Fruit fly (Drosophila melanogaster) whole organism, embryonic: ENCODE measurements around the gene CG34056.
A peak's percentile ranks its signal among the peaks of the same experiment; 100 is the strongest.

ENCODE experiments used
- B-H2 ChIP-seq: fragments of 200-800 bp; sonication (Bioruptor generic); optimal IDR thresholded peaks from 2 replicates; lab custom pipeline; 2018; ENCODE audit warnings: missing biosample characterization, mild to moderate bottlenecking, missing genetic modification characterization
- CG10147 ChIP-seq: fragments of 200-800 bp; sonication (Bioruptor generic); optimal IDR thresholded peaks from 2 replicates; lab custom pipeline; 2019; ENCODE audit warnings: missing biosample characterization, mild to moderate bottlenecking, missing genetic modification characterization, moderate library complexity
- CG10431 ChIP-seq: fragments of 200-800 bp; sonication (Bioruptor generic); optimal IDR thresholded peaks from 3 replicates; lab custom pipeline; 2018; ENCODE audit warnings: missing biosample characterization, mild to moderate bottlenecking, missing genetic modification characterization
- CG10654 ChIP-seq: fragments of 200-800 bp; sonication (Bioruptor generic); optimal IDR thresholded peaks from 2 replicates; lab custom pipeline; 2016; ENCODE audit warnings: missing biosample characterization, missing genetic modification characterization
- CG10959 ChIP-seq: fragments of 200-800 bp; sonication (Bioruptor generic); IDR thresholded peaks from 2 replicates; pipeline ENCODE4 v1.3.6; 2022; ENCODE audit warnings: missing biosample characterization, missing genetic modification characterization
- CG12744 ChIP-seq: fragments of 200-800 bp; sonication (Bioruptor generic); optimal IDR thresholded peaks from 2 replicates; lab custom pipeline; 2016; ENCODE audit warnings: missing biosample characterization, missing genetic modification characterization
- CG12769 ChIP-seq: fragments of 200-800 bp; sonication (Bioruptor generic); optimal IDR thresholded peaks from 2 replicates; lab custom pipeline; 2019; ENCODE audit warnings: missing biosample characterization, mild to moderate bottlenecking, missing genetic modification characterization, moderate library complexity
- CG15514 ChIP-seq: fragments of 200-800 bp; sonication (Bioruptor generic); optimal IDR thresholded peaks from 3 replicates; lab custom pipeline; 2017; ENCODE audit warnings: missing biosample characterization, missing genetic modification characterization, mild to moderate bottlenecking, moderate library complexity, missing genetic modification reagents
- CG17802 ChIP-seq: fragments of 200-800 bp; sonication (Bioruptor generic); optimal IDR thresholded peaks from 2 replicates; lab custom pipeline; 2018; ENCODE audit warnings: missing biosample characterization, mild to moderate bottlenecking, missing genetic modification characterization, moderate library complexity
- CG4707 ChIP-seq: fragments of 200-800 bp; sonication (Bioruptor generic); optimal IDR thresholded peaks from 2 replicates; lab custom pipeline; 2018; ENCODE audit warnings: missing biosample characterization, mild to moderate bottlenecking, missing genetic modification characterization, moderate library complexity
- CG4730 ChIP-seq: fragments of 200-800 bp; sonication (Bioruptor generic); IDR thresholded peaks from 2 replicates; pipeline ENCODE4 v1.3.6; 2022; ENCODE audit warnings: missing biosample characterization, missing genetic modification characterization
- CG7745 ChIP-seq: fragments of 200-800 bp; sonication (Bioruptor generic); optimal IDR thresholded peaks from 2 replicates; lab custom pipeline; 2018; ENCODE audit warnings: missing biosample characterization, mild to moderate bottlenecking, missing genetic modification characterization, moderate library complexity
- CG8281 ChIP-seq: fragments of 200-800 bp; sonication (Bioruptor generic); optimal IDR thresholded peaks from 2 replicates; lab custom pipeline; 2018; ENCODE audit warnings: missing biosample characterization, mild to moderate bottlenecking, missing genetic modification characterization, moderate library complexity
- CG9817 ChIP-seq: fragments of 200-800 bp; sonication (Bioruptor generic); optimal IDR thresholded peaks from 2 replicates; lab custom pipeline; 2018; ENCODE audit warnings: missing biosample characterization, mild to moderate bottlenecking, missing genetic modification characterization, moderate library complexity
- CG9876 ChIP-seq: fragments of 200-800 bp; sonication (Bioruptor generic); optimal IDR thresholded peaks from 2 replicates; lab custom pipeline; 2016; ENCODE audit warnings: missing biosample characterization, missing genetic modification characterization
- Chrac-16 ChIP-seq: fragments of 200-800 bp; sonication (Bioruptor generic); optimal IDR thresholded peaks from 3 replicates; lab custom pipeline; 2016; ENCODE audit warnings: missing biosample characterization, missing genetic modification characterization
- Doc3 ChIP-seq: fragments of 200-800 bp; sonication (Bioruptor generic); IDR thresholded peaks from 3 replicates; pipeline ENCODE4 v1.3.6; 2022; ENCODE audit warnings: missing biosample characterization, missing genetic modification characterization; ENCODE audit not compliant: partially characterized antibody
- Eip74EF ChIP-seq, 2 experiments: fragments of 200-800 bp in 1 of 2; fragments of >200 bp in 1 of 2; sonication (Bioruptor generic) in 1 of 2; optimal IDR thresholded peaks; 2 replicates each; lab custom pipeline; 2017 to 2019; ENCODE audit warnings: missing biosample characterization in 2 of 2, missing genetic modification characterization in 2 of 2, mild to moderate bottlenecking in 1 of 2, moderate library complexity in 1 of 2
- H2.0 ChIP-seq: fragments of 200-800 bp; sonication (Bioruptor generic); IDR thresholded peaks from 2 replicates; pipeline ENCODE4 v1.3.6; 2022; ENCODE audit warnings: missing biosample characterization, missing genetic modification characterization
- HLH3B ChIP-seq: fragments of 200-800 bp; sonication (Bioruptor generic); IDR thresholded peaks from 2 replicates; pipeline ENCODE4 v1.3.6; 2022; ENCODE audit warnings: missing biosample characterization, missing genetic modification characterization
- Hand ChIP-seq: fragments of 200-800 bp; sonication (Bioruptor generic); optimal IDR thresholded peaks from 2 replicates; lab custom pipeline; 2017; ENCODE audit warnings: mild to moderate bottlenecking, missing biosample characterization, missing genetic modification reagents, missing genetic modification characterization
- Hmx ChIP-seq: fragments of 200-800 bp; sonication (Bioruptor generic); optimal IDR thresholded peaks from 2 replicates; lab custom pipeline; 2016; ENCODE audit warnings: missing biosample characterization, missing genetic modification characterization
- Hr78 ChIP-seq, 2 experiments: fragments of 200-800 bp in 1 of 2; fragments of >200 bp in 1 of 2; sonication (Bioruptor generic) in 1 of 2; optimal IDR thresholded peaks; 2 replicates each; lab custom pipeline; 2017 to 2019; ENCODE audit warnings: missing biosample characterization in 2 of 2, missing genetic modification characterization in 2 of 2, mild to moderate bottlenecking in 1 of 2, moderate library complexity in 1 of 2
- Kr ChIP-seq: fragments of 200-800 bp; sonication (Bioruptor generic); optimal IDR thresholded peaks from 2 replicates; lab custom pipeline; 2017; ENCODE audit warnings: missing biosample characterization, mild to moderate bottlenecking, missing genetic modification characterization
- Mrtf ChIP-seq: fragments of 200-800 bp; sonication (Bioruptor generic); IDR thresholded peaks from 3 replicates; pipeline ENCODE4 v1.3.6; 2022; ENCODE audit warnings: missing biosample characterization, missing genetic modification characterization
- NC2α ChIP-seq: fragments of 200-800 bp; sonication (Bioruptor generic); optimal IDR thresholded peaks from 2 replicates; lab custom pipeline; 2016; ENCODE audit warnings: missing biosample characterization, missing genetic modification characterization
- Neu2 ChIP-seq: fragments of 200-800 bp; sonication (Bioruptor generic); optimal IDR thresholded peaks from 3 replicates; lab custom pipeline; 2016; ENCODE audit warnings: missing biosample characterization, missing genetic modification characterization, borderline replicate concordance
- Nf-YB ChIP-seq: fragments of 200-800 bp; sonication (Bioruptor generic); optimal IDR thresholded peaks from 3 replicates; lab custom pipeline; 2019; ENCODE audit warnings: missing biosample characterization, mild to moderate bottlenecking, missing genetic modification characterization, moderate library complexity
- Poxn ChIP-seq: fragments of 200-800 bp; sonication (Bioruptor generic); IDR thresholded peaks from 2 replicates; pipeline ENCODE4 v1.3.6; 2022; ENCODE audit warnings: missing biosample characterization, missing genetic modification characterization
- Sox102F ChIP-seq: fragments of 200-800 bp; sonication (Bioruptor generic); optimal IDR thresholded peaks from 2 replicates; lab custom pipeline; 2018; ENCODE audit warnings: missing biosample characterization, mild to moderate bottlenecking, missing genetic modification characterization, moderate library complexity
- Taf1 ChIP-seq: fragments of 200-800 bp; sonication (Bioruptor generic); IDR thresholded peaks from 2 replicates; pipeline ENCODE4 v1.3.6; 2022; ENCODE audit warnings: missing biosample characterization, missing genetic modification characterization
- Tbp ChIP-seq: fragments of >200 bp; optimal IDR thresholded peaks from 2 replicates; lab custom pipeline; 2018; ENCODE audit warnings: missing biosample characterization, missing genetic modification characterization
- ab ChIP-seq: fragments of 200-800 bp; sonication (Bioruptor generic); optimal IDR thresholded peaks from 2 replicates; lab custom pipeline; 2016; ENCODE audit warnings: missing biosample characterization, missing genetic modification characterization
- abd-A ChIP-seq: fragments of 200-800 bp; sonication (Bioruptor generic); optimal IDR thresholded peaks from 3 replicates; lab custom pipeline; 2019; ENCODE audit warnings: missing biosample characterization, mild to moderate bottlenecking, missing genetic modification characterization, moderate library complexity
- ac ChIP-seq: fragments of 200-800 bp; sonication (Bioruptor generic); optimal IDR thresholded peaks from 3 replicates; lab custom pipeline; 2017; ENCODE audit warnings: missing biosample characterization, mild to moderate bottlenecking, missing genetic modification characterization
- bsh ChIP-seq, 2 experiments: fragments of 200-800 bp; sonication (Bioruptor generic); optimal IDR thresholded peaks; 2 replicates each; lab custom pipeline; 2017 to 2018; ENCODE audit warnings: mild to moderate bottlenecking in 2 of 2, missing biosample characterization in 2 of 2, missing genetic modification characterization in 2 of 2, moderate library complexity in 1 of 2
- cato ChIP-seq: fragments of 200-800 bp; sonication (Bioruptor generic); optimal IDR thresholded peaks from 2 replicates; lab custom pipeline; 2016; ENCODE audit warnings: missing biosample characterization, missing genetic modification characterization, borderline replicate concordance
- gsb ChIP-seq: fragments of 200-800 bp; sonication (Bioruptor generic); IDR thresholded peaks from 2 replicates; pipeline ENCODE4 v1.3.6; 2022; ENCODE audit warnings: missing biosample characterization, missing genetic modification characterization
- ham ChIP-seq: fragments of 200-800 bp; sonication (Bioruptor generic); IDR thresholded peaks from 2 replicates; pipeline ENCODE4 v1.3.6; 2022; ENCODE audit warnings: missing biosample characterization, missing genetic modification characterization
- mirr ChIP-seq: fragments of 200-800 bp; sonication (Bioruptor generic); optimal IDR thresholded peaks from 3 replicates; lab custom pipeline; 2018; ENCODE audit warnings: missing biosample characterization, mild to moderate bottlenecking, missing genetic modification characterization
- org-1 ChIP-seq: fragments of 200-800 bp; sonication (Bioruptor generic); optimal IDR thresholded peaks from 2 replicates; lab custom pipeline; 2017; ENCODE audit warnings: missing biosample characterization, missing genetic modification characterization
- pum ChIP-seq: fragments of 200-800 bp; sonication (Bioruptor generic); optimal IDR thresholded peaks from 2 replicates; lab custom pipeline; 2016; ENCODE audit warnings: missing biosample characterization, missing genetic modification characterization
- sc ChIP-seq, 3 experiments: fragments of >200 bp in 2 of 3; fragments of 200-800 bp in 1 of 3; sonication (Bioruptor generic) in 1 of 3; optimal IDR thresholded peaks; 2 replicates in 2 of 3; 3 replicates in 1 of 3; lab custom pipeline; 2017; ENCODE audit warnings: mild to moderate bottlenecking in 1 of 3, missing biosample characterization in 1 of 3, missing genetic modification characterization in 1 of 3, missing genetic modification reagents in 1 of 3
- sd ChIP-seq: fragments of 200-800 bp; sonication (Bioruptor generic); optimal IDR thresholded peaks from 3 replicates; lab custom pipeline; 2018; ENCODE audit warnings: missing biosample characterization, mild to moderate bottlenecking, missing genetic modification characterization, moderate library complexity
- tio ChIP-seq: fragments of 200-800 bp; sonication (Bioruptor generic); optimal IDR thresholded peaks from 2 replicates; lab custom pipeline; 2017; ENCODE audit warnings: missing biosample characterization, missing genetic modification characterization, inconsistent platforms
- unc-4 ChIP-seq: fragments of 200-800 bp; sonication (Bioruptor generic); IDR thresholded peaks from 2 replicates; pipeline ENCODE4 v1.3.6; 2022; ENCODE audit warnings: missing biosample characterization, missing genetic modification characterization; ENCODE audit not compliant: partially characterized antibody
- zen2 ChIP-seq: fragments of 200-800 bp; sonication (Bioruptor generic); IDR thresholded peaks from 3 replicates; pipeline ENCODE4 v1.3.6; 2022; ENCODE audit warnings: missing biosample characterization, missing genetic modification characterization; ENCODE audit not compliant: partially characterized antibody

CG34056 gene

dm6 chr3L:895314-895980 is at the start of gene CG34056 (continued):
- TF ChIP-seq NC2α (no peak), ac (GFP tag; lab: Kevin White, UChicago) (peak; percentile 37), CG12744 (GFP tag; lab: Kevin White, UChicago) (peak; percentile 57), pum (peak; percentile 89), unc-4 (0 out of 2 replicates have a peak, but pooled peaks have one; percentile 31), CG10147 (peak; percentile 95), Kr (no peak), Poxn (GFP tag; lab: Robert Waterston, UW) (peak; percentile 71), sd (peak; percentile 77), sc (optimal IDR thresholded peaks at IDR 0.05; lab: Kevin White, UChicago) (no peak), sc (GFP tag; optimal IDR thresholded peaks at IDR 0.05; lab: Kevin White, UChicago) (peak; percentile 72), cato (GFP tag; lab: Kevin White, UChicago) (peak; percentile 55), CG9876 (GFP tag; lab: Kevin White, UChicago) (no peak), Doc3 (GFP tag; lab: Robert Waterston, UW) (no peak), abd-A (tag; lab: Kevin White, UChicago) (peak; percentile 94), CG12769 (tag; lab: Kevin White, UChicago) (peak; percentile 94), org-1 (peak; percentile 63), CG4730 (peak; percentile 95), ham (GFP tag; lab: Robert Waterston, UW) (peak; percentile 79; the same call in 1 of the 2 replicates), CG10654 (GFP tag; lab: Kevin White, UChicago) (peak; percentile 90), Hmx (GFP tag; lab: Kevin White, UChicago) (peak; percentile 40), CG10959 (GFP tag; lab: Robert Waterston, UW) (peak; percentile 85), CG4707 (GFP tag; lab: Kevin White, UChicago) (peak; percentile 74), tio (GFP tag; lab: Kevin White, UChicago) (peak; percentile 68), CG7745 (tag; lab: Kevin White, UChicago) (no peak), Neu2 (GFP tag; lab: Kevin White, UChicago) (no peak), bsh (GFP tag; optimal IDR thresholded peaks at IDR 0.05; lab: Kevin White, UChicago) (peak; percentile 87 to 93), Sox102F (GFP tag; lab: Kevin White, UChicago) (peak; percentile 93), Tbp (GFP tag; lab: Kevin White, UChicago) (no peak), Hr78 (GFP tag; optimal IDR thresholded peaks at IDR 0.05; lab: Kevin White, UChicago) (peak in 1 of 2 experiments; percentile 80), Taf1 (peak; percentile 84), Hand (GFP tag; lab: Kevin White, UChicago) (peak; percentile 40), HLH3B (peak; percentile 97), CG10431 (GFP tag; lab: Kevin White, UChicago) (peak; percentile 46), zen2 (GFP tag; lab: Robert Waterston, UW) (no peak), CG15514 (GFP tag; lab: Kevin White, UChicago) (peak; percentile 84), CG9817 (tag; lab: Kevin White, UChicago) (peak; percentile 85), H2.0 (GFP tag; lab: Robert Waterston, UW) (peak; percentile 92), CG17802 (tag; lab: Kevin White, UChicago) (peak; percentile 66), Eip74EF (GFP tag; optimal IDR thresholded peaks at IDR 0.05; lab: Kevin White, UChicago) (peak in 1 of 2 experiments; percentile 93), B-H2 (GFP tag; lab: Kevin White, UChicago) (peak; percentile 4), ab (GFP tag; lab: Kevin White, UChicago) (no peak), mirr (peak; percentile 38), Nf-YB (GFP tag; lab: Kevin White, UChicago) (peak; percentile 73), gsb (peak; percentile 94), Mrtf (GFP tag; lab: Robert Waterston, UW) (peak; percentile 93), CG8281 (tag; lab: Kevin White, UChicago) (peak; percentile 84), Chrac-16 (peak; percentile 75)
